Worm (Caenorhabditis elegans): ENCODE data around the gene jmjd-4.

ce11 chrIII:10367355-10367909 is 33.6 kb upstream of the jmjd-4 start:
- no peak for TF ChIP-seq F13H6.1 (tag; optimal IDR thresholded peaks at IDR 0.05)
- TF ChIP-seq ref-2 (tag; optimal IDR thresholded peaks at IDR 0.05), result no peak
- no peak for TF ChIP-seq nfya-1 (tag; optimal IDR thresholded peaks at IDR 0.05)
- TF ChIP-seq ztf-16 (tag; optimal IDR thresholded peaks at IDR 0.05), result no peak
- no peak for TF ChIP-seq pqm-1 (tag; optimal IDR thresholded peaks at IDR 0.05)
- no peak for TF ChIP-seq odd-2 (tag; optimal IDR thresholded peaks at IDR 0.05)
- no peak for TF ChIP-seq nhr-232 (tag; optimal IDR thresholded peaks at IDR 0.05)

All from whole organism, late embryonic.